Worm (Caenorhabditis elegans) whole organism, L1 larva: ENCODE results near the gene T12G3.4.

Experiments
- alr-1 ChIP-seq: fragments of 200-800 bp; sonication (Bioruptor generic); optimal IDR thresholded peaks from 2 replicates; lab custom pipeline; 2018; ENCODE audit warnings: borderline replicate concordance, mild to moderate bottlenecking, missing genetic modification characterization, missing compliant biosample characterization
- blmp-1 ChIP-seq: fragments of 150-350 bp; optimal IDR thresholded peaks from 2 replicates; lab custom pipeline; 2014; ENCODE audit warnings: missing biosample characterization, missing genetic modification characterization
- ceh-63 ChIP-seq: fragments of 200-800 bp; sonication (Bioruptor generic); optimal IDR thresholded peaks from 2 replicates; lab custom pipeline; 2018; ENCODE audit warnings: mild to moderate bottlenecking, missing genetic modification characterization, missing compliant biosample characterization
- ces-1 ChIP-seq: fragments of 150-350 bp; optimal IDR thresholded peaks from 2 replicates; lab custom pipeline; 2014; ENCODE audit warnings: missing biosample characterization, missing genetic modification reagents, missing genetic modification characterization
- dpl-1 ChIP-seq, 3 experiments: fragments of 150-350 bp in 2 of 3; sonication (generic microtip) in 1 of 3; optimal IDR thresholded peaks; 2 replicates each; lab custom pipeline; 2014 to 2017; ENCODE audit warnings: missing biosample characterization in 3 of 3, missing genetic modification characterization in 3 of 3, missing genetic modification reagents in 3 of 3
- efl-1 ChIP-seq, 4 experiments: fragments of 150-350 bp; optimal IDR thresholded peaks in 3 of 4; peaks in 1 of 4; 1 replicate in 1 of 4; 2 replicates in 3 of 4; lab custom pipeline; 2014; ENCODE audit warnings: missing biosample characterization in 2 of 4, missing genetic modification characterization in 2 of 4, missing genetic modification reagents in 2 of 4
- egl-13 ChIP-seq: sonication (generic microtip); optimal IDR thresholded peaks from 2 replicates; lab custom pipeline; 2016; ENCODE audit warnings: missing genotype, missing genetic modification reagents, missing genetic modification characterization, missing compliant biosample characterization
- elt-3 ChIP-seq, 6 experiments: fragments of 150-350 bp in 1 of 6; sonication (generic microtip); optimal IDR thresholded peaks; 2 replicates each; lab custom pipeline; 2017 to 2018; ENCODE audit warnings: missing biosample characterization in 6 of 6, missing genetic modification characterization in 6 of 6, inconsistent platforms in 1 of 6
- fkh-4 ChIP-seq: sonication (generic microtip); optimal IDR thresholded peaks from 2 replicates; lab custom pipeline; 2016; ENCODE audit warnings: missing compliant biosample characterization, missing genetic modification characterization, borderline replicate concordance
- hlh-17 ChIP-seq: fragments of 200-800 bp; sonication (Bioruptor generic); optimal IDR thresholded peaks from 2 replicates; lab custom pipeline; 2018; ENCODE audit warnings: missing genetic modification characterization, mild to moderate bottlenecking, missing compliant biosample characterization, moderate library complexity, borderline replicate concordance
- lin-14 ChIP-seq: fragments of 200-800 bp; sonication (Bioruptor generic); optimal IDR thresholded peaks from 2 replicates; lab custom pipeline; 2018; ENCODE audit warnings: mild to moderate bottlenecking, missing genetic modification characterization, moderate library complexity, missing compliant biosample characterization
- lsy-2 ChIP-seq, 2 experiments: fragments of 150-350 bp; optimal IDR thresholded peaks; 2 replicates each; lab custom pipeline; 2014; ENCODE audit warnings: missing biosample characterization in 2 of 2, missing genetic modification characterization in 2 of 2
- nhr-12 ChIP-seq: sonication (generic microtip); optimal IDR thresholded peaks from 2 replicates; lab custom pipeline; 2017; ENCODE audit warnings: missing biosample characterization, missing genetic modification characterization
- nhr-19 ChIP-seq: fragments of 200-800 bp; sonication (Bioruptor generic); conservative IDR thresholded peaks from 2 replicates; pipeline ENCODE4 v1.3.6; 2022; ENCODE audit warnings: missing genetic modification characterization, missing compliant biosample characterization
- snu-23 ChIP-seq: sonication (generic microtip); optimal IDR thresholded peaks from 2 replicates; lab custom pipeline; 2016; ENCODE audit warnings: missing genetic modification characterization, missing compliant biosample characterization
- sup-37 ChIP-seq: fragments of 200-800 bp; sonication (Bioruptor generic); optimal IDR thresholded peaks from 2 replicates; lab custom pipeline; 2018; ENCODE audit warnings: mild to moderate bottlenecking, missing genetic modification characterization, missing compliant biosample characterization
- unc-62 ChIP-seq: fragments of 150-350 bp; optimal IDR thresholded peaks from 2 replicates; lab custom pipeline; 2014; ENCODE audit warnings: missing biosample characterization, missing genetic modification reagents, missing genetic modification characterization
- unc-86 ChIP-seq: sonication (generic microtip); optimal IDR thresholded peaks from 2 replicates; lab custom pipeline; 2016; ENCODE audit warnings: missing genetic modification characterization, missing compliant biosample characterization
- zip-4 ChIP-seq: fragments of 200-800 bp; sonication (Bioruptor generic); optimal IDR thresholded peaks from 2 replicates; lab custom pipeline; 2018; ENCODE audit warnings: mild to moderate bottlenecking, missing genetic modification characterization, moderate library complexity, missing compliant biosample characterization
- ztf-4 ChIP-seq: fragments of 150-350 bp; optimal IDR thresholded peaks from 2 replicates; lab custom pipeline; 2014; ENCODE audit warnings: missing biosample characterization, missing genetic modification characterization

Gene T12G3.4

DNA sequence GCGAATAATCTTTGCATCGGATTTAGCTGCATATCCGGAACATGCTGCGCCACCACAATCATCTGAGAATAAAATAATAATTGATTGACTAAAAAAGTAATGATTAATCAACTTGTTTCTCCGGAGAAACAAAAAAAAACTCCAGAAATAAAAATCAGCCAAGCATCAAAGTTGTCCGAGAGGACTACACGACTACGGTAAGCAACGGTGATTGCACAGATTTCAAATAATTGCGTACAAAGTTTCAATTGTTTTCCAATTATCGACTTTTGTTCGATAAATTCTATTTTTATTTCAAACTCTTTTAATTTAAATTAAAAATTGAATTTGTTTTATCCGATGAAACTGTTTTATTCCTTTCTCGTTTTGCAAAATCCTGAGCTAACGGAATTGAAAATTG, 45.3 kb downstream of the T12G3.4 start, which contains the start of gene cpsf-4:
Gene cpsf-4, minus strand, starts transcription at position 62 of the 400 bp plus-strand sequence.
- TF ChIP-seq lsy-2 (tag; optimal IDR thresholded peaks at IDR 0.05; lab: Kevin White, UChicago) (peak; percentile 21 to 77), efl-1 (optimal IDR thresholded peaks at IDR 0.05; lab: Kevin White, UChicago) (peak in 1 of 2 experiments; percentile 6), efl-1 (GFP tag; optimal IDR thresholded peaks at IDR 0.05 in 1 of 2; lab: Kevin White, UChicago) (no peak), ceh-63 (no peak)

- TF ChIP-seq dpl-1 (GFP tag; optimal IDR thresholded peaks at IDR 0.05; lab: Kevin White, UChicago) = peak in 1 of 3 experiments; percentile 14
- no peak for TF ChIP-seq lin-14 (GFP tag; lab: Kevin White, UChicago)
- peak in 1 of 2 experiments; percentile 2 for TF ChIP-seq efl-1 (optimal IDR thresholded peaks at IDR 0.05; lab: Kevin White, UChicago)
- TF ChIP-seq efl-1 (GFP tag; optimal IDR thresholded peaks at IDR 0.05 in 1 of 2; lab: Kevin White, UChicago) = no peak
- no peak for TF ChIP-seq unc-62
- TF ChIP-seq ztf-4 (tag; lab: Kevin White, UChicago) = no peak
- TF ChIP-seq fkh-4 (tag; lab: Kevin White, UChicago) = no peak
- TF ChIP-seq sup-37 (GFP tag; lab: Kevin White, UChicago) = no peak
- no peak for TF ChIP-seq nhr-12 (tag; lab: Kevin White, UChicago)
- TF ChIP-seq unc-86 (tag; lab: Kevin White, UChicago) = no peak
- no peak for TF ChIP-seq egl-13 (tag; lab: Kevin White, UChicago)
- TF ChIP-seq blmp-1 (tag; lab: Kevin White, UChicago) = no peak
- no peak for TF ChIP-seq alr-1
- no peak for TF ChIP-seq elt-3 (tag; optimal IDR thresholded peaks at IDR 0.05; lab: Kevin White, UChicago)
- no peak for TF ChIP-seq snu-23 (GFP tag; lab: Kevin White, UChicago)
- no peak for TF ChIP-seq hlh-17 (GFP tag; lab: Kevin White, UChicago)
- TF ChIP-seq zip-4 (GFP tag; lab: Kevin White, UChicago) = no peak
- TF ChIP-seq, all 84 proteins: peak for 2
These were observed 45.8 kb downstream of the T12G3.4 start, which contains the start of gene F11A10.5 for ce11 chrIV:12093819-12094218. Gene F11A10.5 (plus strand): TSS chrIV:12094119.

ce11 chrIV:12096479-12096878, 48.4 kb downstream of the T12G3.4 start, which contains the start of gene mon-2:
Gene mon-2 (plus strand): TSS chrIV:12096779.
- TF ChIP-seq ces-1 (GFP tag; lab: Kevin White, UChicago) = no peak
- TF ChIP-seq nhr-19 (GFP tag; lab: Robert Waterston, UW) = no peak
